Fruit fly (Drosophila melanogaster) whole organism, embryonic: ENCODE results near the gene Liprin-alpha.

Experiments used
- Abd-B ChIP-seq: fragments of 200-800 bp; sonication (Bioruptor generic); optimal IDR thresholded peaks from 2 replicates; lab custom pipeline; 2018; ENCODE audit warnings: missing biosample characterization, mild to moderate bottlenecking, missing genetic modification characterization, moderate library complexity
- Bdp1 ChIP-seq: fragments of 200-800 bp; sonication (Bioruptor generic); optimal IDR thresholded peaks from 3 replicates; lab custom pipeline; 2016; ENCODE audit warnings: missing biosample characterization, missing genetic modification characterization
- CG10209 ChIP-seq: fragments of 200-800 bp; sonication (Bioruptor generic); optimal IDR thresholded peaks from 3 replicates; lab custom pipeline; 2017; ENCODE audit warnings: missing biosample characterization, mild to moderate bottlenecking, missing genetic modification characterization, missing genetic modification reagents
- CG10321 ChIP-seq: fragments of 200-800 bp; sonication (Bioruptor generic); IDR thresholded peaks from 2 replicates; pipeline ENCODE4 v1.3.6; 2022; ENCODE audit warnings: missing biosample characterization, missing genetic modification characterization
- CG11247 ChIP-seq: fragments of 200-800 bp; sonication (Bioruptor generic); IDR thresholded peaks from 2 replicates; pipeline ENCODE4 v1.3.6; 2022; ENCODE audit warnings: missing biosample characterization, missing genetic modification characterization
- CG11398 ChIP-seq: fragments of 200-800 bp; sonication (Bioruptor generic); optimal IDR thresholded peaks from 2 replicates; lab custom pipeline; 2016; ENCODE audit warnings: missing biosample characterization, missing genetic modification characterization
- CG11504 ChIP-seq: fragments of 200-800 bp; sonication (Bioruptor generic); optimal IDR thresholded peaks from 3 replicates; lab custom pipeline; 2019; ENCODE audit warnings: missing biosample characterization, mild to moderate bottlenecking, missing genetic modification characterization, moderate library complexity
- CG12104 ChIP-seq: fragments of 200-800 bp; sonication (Bioruptor generic); optimal IDR thresholded peaks from 3 replicates; lab custom pipeline; 2016; ENCODE audit warnings: missing biosample characterization, missing genetic modification characterization
- CG14860 ChIP-seq: fragments of 200-800 bp; sonication (Bioruptor generic); IDR thresholded peaks from 3 replicates; pipeline ENCODE4 v1.3.6; 2022; ENCODE audit warnings: missing biosample characterization, missing genetic modification characterization; ENCODE audit not compliant: partially characterized antibody
- CG15514 ChIP-seq: fragments of 200-800 bp; sonication (Bioruptor generic); optimal IDR thresholded peaks from 3 replicates; lab custom pipeline; 2017; ENCODE audit warnings: missing biosample characterization, missing genetic modification characterization, mild to moderate bottlenecking, moderate library complexity, missing genetic modification reagents
- CG2889 ChIP-seq: fragments of 200-800 bp; sonication (Bioruptor generic); IDR thresholded peaks from 3 replicates; pipeline ENCODE4 v1.3.6; 2022; ENCODE audit warnings: missing biosample characterization, missing genetic modification characterization
- CG3995 ChIP-seq: fragments of 200-800 bp; sonication (Bioruptor generic); optimal IDR thresholded peaks from 3 replicates; lab custom pipeline; 2016; ENCODE audit warnings: missing biosample characterization, missing genetic modification characterization
- CG4360 ChIP-seq: fragments of 200-800 bp; sonication (Bioruptor generic); IDR thresholded peaks from 2 replicates; pipeline ENCODE4 v1.3.6; 2022; ENCODE audit warnings: missing biosample characterization, missing genetic modification characterization
- CG8290 ChIP-seq, 3 experiments: fragments of 200-800 bp; sonication (Bioruptor generic); optimal IDR thresholded peaks; 2 replicates each; lab custom pipeline; 2016 to 2019; ENCODE audit warnings: missing biosample characterization in 3 of 3, missing genetic modification characterization in 3 of 3, mild to moderate bottlenecking in 2 of 3, moderate library complexity in 1 of 3
- CG8765 ChIP-seq: fragments of 200-800 bp; sonication (Bioruptor generic); IDR thresholded peaks from 2 replicates; pipeline ENCODE4 v1.3.6; 2022; ENCODE audit warnings: missing biosample characterization, missing genetic modification characterization
- Camta ChIP-seq: fragments of 200-800 bp; sonication (Bioruptor generic); optimal IDR thresholded peaks from 2 replicates; lab custom pipeline; 2016; ENCODE audit warnings: missing biosample characterization, missing genetic modification characterization
- Chrac-16 ChIP-seq: fragments of 200-800 bp; sonication (Bioruptor generic); optimal IDR thresholded peaks from 3 replicates; lab custom pipeline; 2016; ENCODE audit warnings: missing biosample characterization, missing genetic modification characterization
- ERR ChIP-seq: fragments of 200-800 bp; sonication (Bioruptor generic); optimal IDR thresholded peaks from 2 replicates; lab custom pipeline; 2016; ENCODE audit warnings: missing biosample characterization, missing genetic modification characterization
- Hr78 ChIP-seq, 2 experiments: fragments of 200-800 bp in 1 of 2; fragments of >200 bp in 1 of 2; sonication (Bioruptor generic) in 1 of 2; optimal IDR thresholded peaks; 2 replicates each; lab custom pipeline; 2017 to 2019; ENCODE audit warnings: missing biosample characterization in 2 of 2, missing genetic modification characterization in 2 of 2, mild to moderate bottlenecking in 1 of 2, moderate library complexity in 1 of 2
- Lhr ChIP-seq: fragments of 200-800 bp; sonication (Bioruptor generic); optimal IDR thresholded peaks from 3 replicates; lab custom pipeline; 2017; ENCODE audit warnings: mild to moderate bottlenecking, missing biosample characterization, missing genetic modification reagents, missing genetic modification characterization
- Lpt ChIP-seq: fragments of >200 bp; optimal IDR thresholded peaks from 2 replicates; lab custom pipeline; 2018; ENCODE audit warnings: missing biosample characterization, missing genetic modification characterization
- MTF-1 ChIP-seq: fragments of 200-800 bp; sonication (Bioruptor generic); optimal IDR thresholded peaks from 2 replicates; lab custom pipeline; 2018; ENCODE audit warnings: missing biosample characterization, mild to moderate bottlenecking, missing genetic modification characterization, borderline replicate concordance
- Ravus ChIP-seq: fragments of 200-800 bp; sonication (Bioruptor generic); IDR thresholded peaks from 2 replicates; pipeline ENCODE4 v1.3.6; 2022; ENCODE audit warnings: missing biosample characterization, missing genetic modification characterization
- Six4 ChIP-seq: fragments of 200-800 bp; sonication (Bioruptor generic); optimal IDR thresholded peaks from 2 replicates; lab custom pipeline; 2016; ENCODE audit warnings: missing biosample characterization, missing genetic modification characterization
- Sox100B ChIP-seq: fragments of 200-800 bp; sonication (Bioruptor generic); optimal IDR thresholded peaks from 3 replicates; lab custom pipeline; 2018; ENCODE audit warnings: missing biosample characterization, mild to moderate bottlenecking, missing genetic modification characterization
- Ssrp ChIP-seq: fragments of 200-800 bp; sonication (Bioruptor generic); optimal IDR thresholded peaks from 2 replicates; lab custom pipeline; 2018; ENCODE audit warnings: missing biosample characterization, mild to moderate bottlenecking, missing genetic modification characterization, moderate library complexity
- Xrp1 ChIP-seq: fragments of 200-800 bp; sonication (Bioruptor generic); IDR thresholded peaks from 2 replicates; pipeline ENCODE4 v1.3.6; 2022; ENCODE audit warnings: missing biosample characterization, missing genetic modification characterization
- ara ChIP-seq: fragments of 200-800 bp; sonication (Bioruptor generic); IDR thresholded peaks from 2 replicates; pipeline ENCODE4 v1.3.6; 2022; ENCODE audit warnings: missing biosample characterization, missing genetic modification characterization
- ash1 ChIP-seq: fragments of 200-800 bp; sonication (Bioruptor generic); optimal IDR thresholded peaks from 2 replicates; lab custom pipeline; 2018; ENCODE audit warnings: missing biosample characterization, mild to moderate bottlenecking, missing genetic modification characterization
- bbx ChIP-seq: fragments of 200-800 bp; sonication (Bioruptor generic); IDR thresholded peaks from 2 replicates; pipeline ENCODE4 v1.3.6; 2022; ENCODE audit warnings: missing biosample characterization, missing genetic modification characterization; ENCODE audit not compliant: partially characterized antibody
- bcd ChIP-seq: fragments of 200-800 bp; sonication (Bioruptor generic); optimal IDR thresholded peaks from 2 replicates; lab custom pipeline; 2017; ENCODE audit warnings: missing biosample characterization, mild to moderate bottlenecking, missing genetic modification characterization
- chif ChIP-seq, 2 experiments: fragments of 200-800 bp; sonication (Bioruptor generic); optimal IDR thresholded peaks; 3 replicates each; lab custom pipeline; 2016; ENCODE audit warnings: missing biosample characterization in 2 of 2, missing genetic modification characterization in 2 of 2
- ci ChIP-seq: fragments of 200-800 bp; sonication (Bioruptor generic); IDR thresholded peaks from 3 replicates; pipeline ENCODE4 v1.3.6; 2022; ENCODE audit warnings: missing biosample characterization, missing genetic modification characterization
- corto ChIP-seq: fragments of 200-800 bp; sonication (Bioruptor generic); optimal IDR thresholded peaks from 2 replicates; lab custom pipeline; 2016; ENCODE audit warnings: missing biosample characterization, mild to moderate bottlenecking, missing genetic modification characterization, moderate library complexity
- crol ChIP-seq: fragments of 200-800 bp; sonication (Bioruptor generic); IDR thresholded peaks from 2 replicates; pipeline ENCODE4 v1.3.6; 2022; ENCODE audit warnings: missing biosample characterization, missing genetic modification characterization
- ewg ChIP-seq: fragments of 200-800 bp; sonication (Bioruptor generic); optimal IDR thresholded peaks from 3 replicates; lab custom pipeline; 2017; ENCODE audit warnings: mild to moderate bottlenecking, missing biosample characterization, missing genetic modification reagents, missing genetic modification characterization
- exex ChIP-seq: fragments of 200-800 bp; sonication (Bioruptor generic); optimal IDR thresholded peaks from 4 replicates; lab custom pipeline; 2018; ENCODE audit warnings: missing biosample characterization, mild to moderate bottlenecking, missing genetic modification characterization, moderate library complexity
- gro ChIP-seq: fragments of 200-800 bp; sonication (Bioruptor generic); optimal IDR thresholded peaks from 2 replicates; lab custom pipeline; 2016; ENCODE audit warnings: missing biosample characterization, missing genetic modification characterization
- gt ChIP-seq: fragments of 200-800 bp; sonication (Bioruptor generic); IDR thresholded peaks from 2 replicates; pipeline ENCODE4 v1.3.6; 2022; ENCODE audit warnings: missing biosample characterization, missing genetic modification characterization
- her ChIP-seq: fragments of 200-800 bp; sonication (Bioruptor generic); optimal IDR thresholded peaks from 2 replicates; lab custom pipeline; 2016; ENCODE audit warnings: missing biosample characterization, missing genetic modification characterization
- lov ChIP-seq, 2 experiments: fragments of 200-800 bp in 1 of 2; fragments of >200 bp in 1 of 2; sonication (Bioruptor generic) in 1 of 2; IDR thresholded peaks in 1 of 2; optimal IDR thresholded peaks in 1 of 2; 2 replicates in 1 of 2; 3 replicates in 1 of 2; pipeline versions ENCODE4 v1.3.6 to Lab custom; 2017 to 2022; ENCODE audit warnings: missing biosample characterization in 1 of 2, missing genetic modification characterization in 1 of 2
- p53 ChIP-seq: fragments of 200-800 bp; sonication (Bioruptor generic); optimal IDR thresholded peaks from 2 replicates; lab custom pipeline; 2016; ENCODE audit warnings: missing biosample characterization, missing genetic modification characterization
- prd ChIP-seq, 3 experiments: fragments of >200 bp in 2 of 3; fragments of 200-800 bp in 1 of 3; sonication (Bioruptor generic) in 1 of 3; optimal IDR thresholded peaks in 2 of 3; IDR thresholded peaks in 1 of 3; 2 replicates in 2 of 3; 3 replicates in 1 of 3; pipeline versions ENCODE4 v1.3.6 to Lab custom; 2017 to 2022; ENCODE audit warnings: missing biosample characterization in 1 of 3, missing genetic modification characterization in 1 of 3
- sens ChIP-seq: fragments of 200-800 bp; sonication (Bioruptor generic); peaks from one replicate; lab custom pipeline; 2016; ENCODE audit warnings: missing biosample characterization, missing genetic modification characterization
- sens-2 ChIP-seq: fragments of 200-800 bp; sonication (Bioruptor generic); IDR thresholded peaks from 2 replicates; pipeline ENCODE4 v1.3.6; 2022; ENCODE audit warnings: missing biosample characterization, missing genetic modification characterization
- seq ChIP-seq: fragments of 200-800 bp; sonication (Bioruptor generic); IDR thresholded peaks from 2 replicates; pipeline ENCODE4 v1.3.6; 2022; ENCODE audit warnings: missing biosample characterization, missing genetic modification characterization
- slou ChIP-seq: fragments of 200-800 bp; sonication (Bioruptor generic); optimal IDR thresholded peaks from 3 replicates; lab custom pipeline; 2016; ENCODE audit warnings: missing biosample characterization, missing genetic modification characterization
- so ChIP-seq: fragments of 200-800 bp; sonication (Bioruptor generic); IDR thresholded peaks from 3 replicates; pipeline ENCODE4 v1.3.6; 2022; ENCODE audit warnings: missing biosample characterization, missing genetic modification characterization
- sob ChIP-seq: fragments of 200-800 bp; sonication (Bioruptor generic); IDR thresholded peaks from 2 replicates; pipeline ENCODE4 v1.3.6; 2022; ENCODE audit warnings: missing biosample characterization, missing genetic modification characterization
- trh ChIP-seq: fragments of 200-800 bp; sonication (Bioruptor generic); optimal IDR thresholded peaks from 2 replicates; lab custom pipeline; 2016; ENCODE audit warnings: missing biosample characterization, missing genetic modification characterization
- usp ChIP-seq: fragments of >200 bp; optimal IDR thresholded peaks from 2 replicates; lab custom pipeline; 2017; ENCODE audit warnings: missing biosample characterization, missing genetic modification characterization

Gene Liprin-alpha

DNA sequence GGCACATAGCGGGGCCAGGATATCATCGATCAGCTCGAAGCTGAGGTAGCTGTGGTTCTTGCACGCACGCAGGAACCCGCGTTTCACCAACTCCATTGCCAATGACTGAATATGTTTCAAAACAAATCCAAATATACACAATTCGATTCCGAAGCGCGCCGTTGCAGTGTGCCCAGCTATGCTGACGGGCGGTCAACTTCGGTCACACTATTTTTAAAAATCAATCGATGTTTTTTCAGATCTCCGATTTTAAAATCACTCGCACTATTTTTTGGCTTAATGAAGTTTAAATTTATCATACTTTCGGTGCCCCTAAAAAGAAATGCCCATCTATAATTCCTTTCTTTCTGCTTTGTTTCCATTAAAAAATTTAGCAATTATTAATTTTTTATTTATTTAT, 46.2 kb upstream of the Liprin-alpha start, which contains the start of gene Nse1 (continued):
- no peak for TF ChIP-seq Abd-B (GFP tag; lab: Kevin White, UChicago)
- TF ChIP-seq ERR, result no peak
- peak; percentile 17; the same call in 1 of the 3 replicates for TF ChIP-seq CG14860 (GFP tag; lab: Robert Waterston, UW)
- no peak for TF ChIP-seq slou (GFP tag; lab: Kevin White, UChicago)
- no peak for TF ChIP-seq sens (GFP tag; lab: Kevin White, UChicago)
- TF ChIP-seq Lhr (GFP tag; lab: Kevin White, UChicago), result peak; percentile 24
- TF ChIP-seq ewg (GFP tag; lab: Kevin White, UChicago), result no peak
- no peak for TF ChIP-seq Chrac-16 (GFP tag; lab: Kevin White, UChicago)
- no peak for TF ChIP-seq chif (GFP tag; optimal IDR thresholded peaks at IDR 0.05; lab: Kevin White, UChicago)
- TF ChIP-seq Ravus (GFP tag; lab: Robert Waterston, UW), result no peak
- peak; percentile 42 for TF ChIP-seq CG15514
- TF ChIP-seq gro (GFP tag; lab: Kevin White, UChicago), result no peak
- no peak for TF ChIP-seq Sox100B (GFP tag; lab: Kevin White, UChicago)
- TF ChIP-seq corto, result no peak
- TF ChIP-seq Lpt (GFP tag; lab: Kevin White, UChicago), result no peak
- TF ChIP-seq CG12104 (GFP tag; lab: Kevin White, UChicago), result no peak
- TF ChIP-seq trh (GFP tag; lab: Kevin White, UChicago), result no peak
- TF ChIP-seq CG8290 (GFP tag; optimal IDR thresholded peaks at IDR 0.05; lab: Kevin White, UChicago), result no peak
- TF ChIP-seq CG8290 (tag; optimal IDR thresholded peaks at IDR 0.05; lab: Kevin White, UChicago), result no peak
- TF ChIP-seq bbx (GFP tag; lab: Robert Waterston, UW), result peak; percentile 79
- TF ChIP-seq CG11247 (GFP tag; lab: Robert Waterston, UW), result no peak
- no peak for TF ChIP-seq CG11398 (GFP tag; lab: Kevin White, UChicago)
- no peak for TF ChIP-seq Camta
- TF ChIP-seq gt, result no peak
- TF ChIP-seq crol (GFP tag; lab: Robert Waterston, UW), result no peak
- TF ChIP-seq p53 (GFP tag; lab: Kevin White, UChicago), result no peak
- no peak for TF ChIP-seq CG11504 (tag; lab: Kevin White, UChicago)
- TF ChIP-seq ara (GFP tag; lab: Robert Waterston, UW), result no peak
- no peak for TF ChIP-seq Ssrp (tag; lab: Kevin White, UChicago)
- no peak for TF ChIP-seq CG2889 (GFP tag; lab: Robert Waterston, UW)
- no peak for TF ChIP-seq her (GFP tag; lab: Kevin White, UChicago)
- no peak for TF ChIP-seq exex (tag; lab: Kevin White, UChicago)
- TF ChIP-seq prd (optimal IDR thresholded peaks at IDR 0.05; lab: Kevin White, UChicago), result no peak
- no peak for TF ChIP-seq prd (GFP tag; IDR thresholded peaks at IDR 0.05; lab: Robert Waterston, UW)
- no peak for TF ChIP-seq ci
- TF ChIP-seq CG10209, result no peak
- TF ChIP-seq sens-2 (GFP tag; lab: Robert Waterston, UW), result no peak
- TF ChIP-seq Xrp1 (GFP tag; lab: Robert Waterston, UW), result no peak
- no peak for TF ChIP-seq bcd (GFP tag; lab: Kevin White, UChicago)
- TF ChIP-seq Bdp1 (GFP tag; lab: Kevin White, UChicago), result no peak
- no peak for TF ChIP-seq CG10321 (GFP tag; lab: Robert Waterston, UW)
- no peak for TF ChIP-seq sob (GFP tag; lab: Robert Waterston, UW)
- no peak for TF ChIP-seq Hr78 (GFP tag; optimal IDR thresholded peaks at IDR 0.05; lab: Kevin White, UChicago)
- TF ChIP-seq Six4, result no peak
- no peak for TF ChIP-seq lov (optimal IDR thresholded peaks at IDR 0.05; lab: Kevin White, UChicago)
- no peak for TF ChIP-seq lov (GFP tag; IDR thresholded peaks at IDR 0.05; lab: Robert Waterston, UW)
- no peak for TF ChIP-seq ash1 (GFP tag; lab: Kevin White, UChicago)
- TF ChIP-seq CG3995 (GFP tag; lab: Kevin White, UChicago), result peak; percentile 84
- TF ChIP-seq MTF-1 (GFP tag; lab: Kevin White, UChicago), result no peak
- TF ChIP-seq seq (GFP tag; lab: Robert Waterston, UW), result no peak
- no peak for TF ChIP-seq so (GFP tag; lab: Robert Waterston, UW)
- no peak for TF ChIP-seq CG8765 (GFP tag; lab: Robert Waterston, UW)
- no peak for TF ChIP-seq CG4360 (GFP tag; lab: Robert Waterston, UW)
- no peak for TF ChIP-seq usp (GFP tag; lab: Kevin White, UChicago)
